Fruit fly (Drosophila melanogaster): Measurements from ENCODE around the gene CG15529.

The CG15529 gene

dm6 chr3R:30170671-30171667 is 19.1 kb downstream of the CG15529 start, which contains the start of gene Rsod:
TSS of gene Rsod (minus strand) at chr3R:30171207.
- peak; percentile 81 for TF ChIP-seq Snoo (tag; optimal IDR thresholded peaks at IDR 0.05)
- peak; percentile 86 for TF ChIP-seq CG14655 (GFP tag; optimal IDR thresholded peaks at IDR 0.05)
- peak; percentile 86 for TF ChIP-seq Pif1A (GFP tag; optimal IDR thresholded peaks at IDR 0.05)
- TF ChIP-seq EcR (GFP tag; optimal IDR thresholded peaks at IDR 0.05): peak; percentile 27
- TF ChIP-seq rn (GFP tag; IDR thresholded peaks at IDR 0.05): peak; percentile 91
- peak; percentile 96 for TF ChIP-seq CG4496 (GFP tag; IDR thresholded peaks at IDR 0.05)
- peak; percentile 72 for TF ChIP-seq CG8159 (tag; optimal IDR thresholded peaks at IDR 0.05)
- peak; percentile 67 for TF ChIP-seq CG34367 (tag; optimal IDR thresholded peaks at IDR 0.05)
- peak; percentile 72 for TF ChIP-seq CG9948 (tag; optimal IDR thresholded peaks at IDR 0.05)
- peak; percentile 92 for TF ChIP-seq fd96Ca (GFP tag; IDR thresholded peaks at IDR 0.05)
- peak; percentile 80 for TF ChIP-seq CG8301 (tag; optimal IDR thresholded peaks at IDR 0.05)
- TF ChIP-seq CG15710 (tag; optimal IDR thresholded peaks at IDR 0.05): peak; percentile 70
- TF ChIP-seq CG10348 (GFP tag; IDR thresholded peaks at IDR 0.05): peak; percentile 59
- TF ChIP-seq Pif1B (GFP tag; optimal IDR thresholded peaks at IDR 0.05): peak; percentile 87
- TF ChIP-seq CG13204 (GFP tag; optimal IDR thresholded peaks at IDR 0.05): no peak
- peak; percentile 93 for TF ChIP-seq CG32121 (GFP tag; IDR thresholded peaks at IDR 0.05)
- peak; percentile 21 for TF ChIP-seq gl (tag; optimal IDR thresholded peaks at IDR 0.05)
- TF ChIP-seq CG17806 (tag; optimal IDR thresholded peaks at IDR 0.05): peak; percentile 73
- peak; percentile 13 for TF ChIP-seq D1 (tag; optimal IDR thresholded peaks at IDR 0.05)
- peak; percentile 90 for TF ChIP-seq CG12605 (GFP tag; IDR thresholded peaks at IDR 0.05)
- peak; percentile 95 for TF ChIP-seq Ets98B (GFP tag; IDR thresholded peaks at IDR 0.05)

- TF ChIP-seq Pif1A (GFP tag; optimal IDR thresholded peaks at IDR 0.05) (no peak), Ets98B (GFP tag; IDR thresholded peaks at IDR 0.05) (no peak), CG12605 (GFP tag; IDR thresholded peaks at IDR 0.05) (no peak), CG10348 (GFP tag; IDR thresholded peaks at IDR 0.05) (no peak)
Measured at dm6 chr3R:30174160-30175002, 22.5 kb downstream of the CG15529 start, which contains the start of gene Mlc2. TSS of gene Mlc2 (minus strand) at chr3R:30174551.

- no peak for TF ChIP-seq CG34367 (tag; optimal IDR thresholded peaks at IDR 0.05)
- no peak for TF ChIP-seq Snoo (tag; optimal IDR thresholded peaks at IDR 0.05)
- TF ChIP-seq CG17806 (tag; optimal IDR thresholded peaks at IDR 0.05): no peak
- no peak for TF ChIP-seq CG8301 (tag; optimal IDR thresholded peaks at IDR 0.05)
Measured at dm6 chr3R:30175045-30175589, 23.3 kb downstream of the CG15529 start.

dm6 chr3R:30176314-30176713 is 24.5 kb downstream of the CG15529 start:
- no peak for TF ChIP-seq Ets98B (GFP tag; IDR thresholded peaks at IDR 0.05)
- TF ChIP-seq CG32121 (GFP tag; IDR thresholded peaks at IDR 0.05): no peak
- no peak for TF ChIP-seq CG17806 (tag; optimal IDR thresholded peaks at IDR 0.05)
- TF ChIP-seq fd96Ca (GFP tag; IDR thresholded peaks at IDR 0.05): no peak
- no peak for TF ChIP-seq Pif1A (GFP tag; optimal IDR thresholded peaks at IDR 0.05)
- TF ChIP-seq Snoo (tag; optimal IDR thresholded peaks at IDR 0.05): no peak
- TF ChIP-seq CG34367 (tag; optimal IDR thresholded peaks at IDR 0.05): no peak
- TF ChIP-seq Pif1B (GFP tag; optimal IDR thresholded peaks at IDR 0.05): no peak
- no peak for TF ChIP-seq D1 (tag; optimal IDR thresholded peaks at IDR 0.05)
- no peak for TF ChIP-seq rn (GFP tag; IDR thresholded peaks at IDR 0.05)
- TF ChIP-seq gl (tag; optimal IDR thresholded peaks at IDR 0.05): no peak
- TF ChIP-seq CG13204 (GFP tag; optimal IDR thresholded peaks at IDR 0.05): no peak
- TF ChIP-seq CG4496 (GFP tag; IDR thresholded peaks at IDR 0.05): no peak
- no peak for TF ChIP-seq CG9948 (tag; optimal IDR thresholded peaks at IDR 0.05)
- TF ChIP-seq CG12605 (GFP tag; IDR thresholded peaks at IDR 0.05): no peak
- TF ChIP-seq CG15710 (tag; optimal IDR thresholded peaks at IDR 0.05): no peak

dm6 chr3R:30177494-30177893 is 25.6 kb downstream of the CG15529 start, which contains the start of the genes CG1983 and CG15530:
TSS of gene CG1983 (minus strand) at chr3R:30177700.
TSS of gene CG15530 (plus strand) at chr3R:30177877.
- TF ChIP-seq CG13204 (GFP tag; optimal IDR thresholded peaks at IDR 0.05) (no peak), CG14655 (GFP tag; optimal IDR thresholded peaks at IDR 0.05) (no peak), EcR (GFP tag; optimal IDR thresholded peaks at IDR 0.05) (no peak), CG32121 (GFP tag; IDR thresholded peaks at IDR 0.05) (no peak), Pif1A (GFP tag; optimal IDR thresholded peaks at IDR 0.05) (no peak), D1 (tag; optimal IDR thresholded peaks at IDR 0.05) (no peak), CG8301 (tag; optimal IDR thresholded peaks at IDR 0.05) (no peak), CG15710 (tag; optimal IDR thresholded peaks at IDR 0.05) (no peak), Pif1B (GFP tag; optimal IDR thresholded peaks at IDR 0.05) (no peak), gl (tag; optimal IDR thresholded peaks at IDR 0.05) (no peak), CG17806 (tag; optimal IDR thresholded peaks at IDR 0.05) (no peak)

Data from whole organism, pupa.